Fruit fly (Drosophila melanogaster): Measurements from ENCODE around the gene Rox8.

Gene Rox8

dm6 chr3R:24050690-24051440 lies 2.8 kb upstream of the Rox8 start, which contains the start of the genes Atg6 and Pisd (continued):
- TF ChIP-seq CG10979 (tag; optimal IDR thresholded peaks at IDR 0.05) (peak; percentile 21), vnd (GFP tag; IDR thresholded peaks at IDR 0.05; ENCODE audit: partially characterized antibody) (0 out of 3 replicates have a peak, but pooled peaks have one; percentile 1), ttk (GFP tag; IDR thresholded peaks at IDR 0.05) (peak; percentile 50; the same call in 1 of the 2 replicates), CG9437 (GFP tag; optimal IDR thresholded peaks at IDR 0.05) (peak; percentile 1), kni (GFP tag; optimal IDR thresholded peaks at IDR 0.05) (peak; percentile 84), CG17186 (GFP tag; optimal IDR thresholded peaks at IDR 0.05) (peak; percentile 57), zf30C (GFP tag; optimal IDR thresholded peaks at IDR 0.05) (no peak), CG33213 (GFP tag; optimal IDR thresholded peaks at IDR 0.05) (no peak), scrt (GFP tag; optimal IDR thresholded peaks at IDR 0.05) (peak; percentile 30), amos (GFP tag; IDR thresholded peaks at IDR 0.05; ENCODE audit: partially characterized antibody) (peak; percentile 51; the same call in 1 of the 2 replicates), Eip74EF (GFP tag; optimal IDR thresholded peaks at IDR 0.05) (peak in 1 of 2 experiments; percentile 40), Antp (GFP tag; optimal IDR thresholded peaks at IDR 0.05) (peak; percentile 30), vvl (GFP tag; IDR thresholded peaks at IDR 0.05) (peak; percentile 66; the same call in 1 of the 2 replicates), Nf-YB (GFP tag; optimal IDR thresholded peaks at IDR 0.05) (peak; percentile 13), PHDP (tag; optimal IDR thresholded peaks at IDR 0.05) (peak; percentile 20), insv (GFP tag; optimal IDR thresholded peaks at IDR 0.05) (peak in 1 of 2 experiments; percentile 9), Hr51 (GFP tag; optimal IDR thresholded peaks at IDR 0.05) (peak in 1 of 2 experiments; percentile 3), Hmr (GFP tag; optimal IDR thresholded peaks at IDR 0.05) (peak; percentile 21), unc-4 (GFP tag; IDR thresholded peaks at IDR 0.05; ENCODE audit: partially characterized antibody) (peak; percentile 40; the same call in 1 of the 2 replicates), B-H2 (GFP tag; optimal IDR thresholded peaks at IDR 0.05) (peak; percentile 76), chm (GFP tag; IDR thresholded peaks at IDR 0.05) (peak; percentile 67; the same call in 1 of the 2 replicates), CG8924 (tag; optimal IDR thresholded peaks at IDR 0.05) (peak; percentile 74), lilli (GFP tag; optimal IDR thresholded peaks at IDR 0.05) (peak; percentile 34), HLH4C (GFP tag; IDR thresholded peaks at IDR 0.05; ENCODE audit: partially characterized antibody) (0 out of 3 replicates have a peak, but pooled peaks have one; percentile 32), Lpt (GFP tag; optimal IDR thresholded peaks at IDR 0.05) (no peak), Pdp1 (GFP tag; optimal IDR thresholded peaks at IDR 0.05) (peak in 1 of 2 experiments; percentile 59), CG10267 (tag; optimal IDR thresholded peaks at IDR 0.05) (peak; percentile 65), ranshi (GFP tag; IDR thresholded peaks at IDR 0.05) (0 out of 2 replicates have a peak, but pooled peaks have one; percentile 20), al (GFP tag; IDR thresholded peaks at IDR 0.05) (0 out of 2 replicates have a peak, but pooled peaks have one; percentile 26), bbx (GFP tag; IDR thresholded peaks at IDR 0.05; ENCODE audit: partially characterized antibody) (0 out of 2 replicates have a peak, but pooled peaks have one; percentile 37), CG4707 (GFP tag; optimal IDR thresholded peaks at IDR 0.05) (no peak), CG15269 (tag; optimal IDR thresholded peaks at IDR 0.05) (peak; percentile 35), bigmax (GFP tag; optimal IDR thresholded peaks at IDR 0.05) (peak; percentile 15), grau (tag; optimal IDR thresholded peaks at IDR 0.05) (peak; percentile 48), gfzf (GFP tag; optimal IDR thresholded peaks at IDR 0.05) (peak; percentile 28), Abd-B (GFP tag; optimal IDR thresholded peaks at IDR 0.05) (peak; percentile 36), trem (tag; optimal IDR thresholded peaks at IDR 0.05) (peak; percentile 97), bab2 (GFP tag; optimal IDR thresholded peaks at IDR 0.05) (no peak), Nf-YC (tag; optimal IDR thresholded peaks at IDR 0.05) (peak; percentile 47), HLH3B (GFP tag; IDR thresholded peaks at IDR 0.05) (0 out of 2 replicates have a peak, but pooled peaks have one; percentile 24), nom (GFP tag; optimal IDR thresholded peaks at IDR 0.05) (peak; percentile 58), CG9797 (GFP tag; optimal IDR thresholded peaks at IDR 0.05) (peak; percentile 26), CG6765 (GFP tag; optimal IDR thresholded peaks at IDR 0.05) (no peak), phol (tag; optimal IDR thresholded peaks at IDR 0.05) (peak; percentile 95), gsb-n (tag; optimal IDR thresholded peaks at IDR 0.05) (peak; percentile 13), CG2712 (tag; optimal IDR thresholded peaks at IDR 0.05) (peak; percentile 47)

Measured in whole organism, embryonic.